Worm (Caenorhabditis elegans) whole organism, L2 larva: ENCODE data around the gene twk-20.

Experiments
- C34F6.9 ChIP-seq: fragments of 150-350 bp; optimal IDR thresholded peaks from 2 replicates; lab custom pipeline; 2014; ENCODE audit warnings: missing biosample characterization, missing genetic modification characterization
- ZK546.5 ChIP-seq: sonication (generic microtip); optimal IDR thresholded peaks from 2 replicates; lab custom pipeline; 2017; ENCODE audit warnings: missing biosample characterization, missing genetic modification characterization
- aly-2 ChIP-seq: fragments of 150-350 bp; optimal IDR thresholded peaks from 2 replicates; lab custom pipeline; 2014; ENCODE audit warnings: missing biosample characterization, missing genetic modification characterization
- ama-1 ChIP-seq: fragments of 150-350 bp; optimal IDR thresholded peaks from 2 replicates; lab custom pipeline; 2018; ENCODE audit warnings: inconsistent platforms
- dmd-4 ChIP-seq: sonication (generic microtip); optimal IDR thresholded peaks from 2 replicates; lab custom pipeline; 2017; ENCODE audit warnings: missing biosample characterization, missing genetic modification characterization
- egl-27 ChIP-seq: sonication (generic microtip); optimal IDR thresholded peaks from 3 replicates; lab custom pipeline; 2017; ENCODE audit warnings: missing biosample characterization, missing genetic modification reagents, missing genetic modification characterization
- lin-13 ChIP-seq: fragments of 150-350 bp; optimal IDR thresholded peaks from 2 replicates; lab custom pipeline; 2014; ENCODE audit warnings: missing biosample characterization, missing genetic modification reagents, missing genetic modification characterization
- nhr-12 ChIP-seq: fragments of 150-350 bp; optimal IDR thresholded peaks from 2 replicates; lab custom pipeline; 2014; ENCODE audit warnings: missing biosample characterization, missing genetic modification characterization
- nhr-21 ChIP-seq: fragments of 150-350 bp; optimal IDR thresholded peaks from 2 replicates; lab custom pipeline; 2014; ENCODE audit warnings: missing biosample characterization, missing genetic modification characterization
- nhr-25 ChIP-seq: fragments of 150-350 bp; sonication (generic microtip); optimal IDR thresholded peaks from 3 replicates; lab custom pipeline; 2014; ENCODE audit warnings: missing biosample characterization, missing genetic modification characterization
- snpc-4 ChIP-seq: fragments of 150-350 bp; optimal IDR thresholded peaks from 2 replicates; lab custom pipeline; 2014; ENCODE audit warnings: missing biosample characterization, missing genetic modification characterization
- unc-39 ChIP-seq: fragments of 150-350 bp; optimal IDR thresholded peaks from 2 replicates; lab custom pipeline; 2014; ENCODE audit warnings: missing biosample characterization, missing genetic modification characterization
- zag-1 ChIP-seq: fragments of 150-350 bp; optimal IDR thresholded peaks from 2 replicates; lab custom pipeline; 2014; ENCODE audit warnings: missing biosample characterization, missing genetic modification characterization
- ztf-11 ChIP-seq: sonication (generic microtip); optimal IDR thresholded peaks from 2 replicates; lab custom pipeline; 2017; ENCODE audit warnings: missing biosample characterization, missing genetic modification characterization

- TF ChIP-seq ztf-11 (tag; lab: Kevin White, UChicago) (no peak), nhr-12 (no peak), snpc-4 (tag; lab: Kevin White, UChicago) (no peak), egl-27 (no peak), ama-1 (lab: Kevin White, UChicago) (no peak), dmd-4 (tag; lab: Kevin White, UChicago) (no peak), unc-39 (no peak), nhr-25 (no peak), lin-13 (GFP tag; lab: Kevin White, UChicago) (no peak), nhr-21 (tag; lab: Kevin White, UChicago) (no peak), ZK546.5 (tag; lab: Kevin White, UChicago) (no peak), C34F6.9 (tag; lab: Kevin White, UChicago) (no peak), aly-2 (tag; lab: Kevin White, UChicago) (no peak), zag-1 (tag; lab: Kevin White, UChicago) (no peak)
Observed at ce11 chrX:13610040-13610439, 29.6 kb upstream of the twk-20 start.
